Worm (Caenorhabditis elegans) whole organism, L2 larva: ENCODE data around the gene F46C3.7.
A peak's percentile ranks its signal among the peaks of the same experiment; 100 is the strongest.

Experiments used
- C34F6.9 ChIP-seq: fragments of 150-350 bp; optimal IDR thresholded peaks from 2 replicates; lab custom pipeline; 2014; ENCODE audit warnings: missing biosample characterization, missing genetic modification characterization
- F13H6.1 ChIP-seq: sonication (generic microtip); optimal IDR thresholded peaks from 2 replicates; lab custom pipeline; 2016; ENCODE audit warnings: missing genetic modification characterization, missing compliant biosample characterization
- R02D3.7 ChIP-seq: fragments of 150-350 bp; optimal IDR thresholded peaks from 2 replicates; lab custom pipeline; 2014; ENCODE audit warnings: missing biosample characterization, missing genetic modification characterization
- Y55F3AM.14 ChIP-seq: fragments of 200-800 bp; sonication (Bioruptor generic); optimal IDR thresholded peaks from 2 replicates; lab custom pipeline; 2018; ENCODE audit warnings: mild to moderate bottlenecking, missing genetic modification characterization, missing compliant biosample characterization
- ZK546.5 ChIP-seq: sonication (generic microtip); optimal IDR thresholded peaks from 2 replicates; lab custom pipeline; 2017; ENCODE audit warnings: missing biosample characterization, missing genetic modification characterization
- aly-2 ChIP-seq: fragments of 150-350 bp; optimal IDR thresholded peaks from 2 replicates; lab custom pipeline; 2014; ENCODE audit warnings: missing biosample characterization, missing genetic modification characterization
- ama-1 ChIP-seq: fragments of 150-350 bp; optimal IDR thresholded peaks from 2 replicates; lab custom pipeline; 2018; ENCODE audit warnings: inconsistent platforms
- blmp-1 ChIP-seq: sonication (generic microtip); optimal IDR thresholded peaks from 2 replicates; lab custom pipeline; 2017; ENCODE audit warnings: missing genetic modification characterization, mild to moderate bottlenecking, missing compliant biosample characterization, antibody characterized with exemption, moderate library complexity; ENCODE audit not compliant: insufficient read depth
- ceh-16 ChIP-seq: fragments of 150-350 bp; optimal IDR thresholded peaks from 2 replicates; lab custom pipeline; 2014; ENCODE audit warnings: missing biosample characterization, missing genetic modification characterization
- ceh-82 ChIP-seq: fragments of 150-350 bp; optimal IDR thresholded peaks from 2 replicates; lab custom pipeline; 2014; ENCODE audit warnings: missing biosample characterization, missing genetic modification characterization
- crh-2 ChIP-seq: sonication (generic microtip); optimal IDR thresholded peaks from 2 replicates; lab custom pipeline; 2017; ENCODE audit warnings: missing biosample characterization, missing genetic modification characterization
- elt-1 ChIP-seq: fragments of 150-350 bp; optimal IDR thresholded peaks from 2 replicates; lab custom pipeline; 2014; ENCODE audit warnings: missing biosample characterization, missing genetic modification characterization
- elt-3 ChIP-seq: sonication (generic microtip); optimal IDR thresholded peaks from 2 replicates; lab custom pipeline; 2017; ENCODE audit warnings: missing biosample characterization, missing genetic modification characterization
- fos-1 ChIP-seq: fragments of 150-350 bp; optimal IDR thresholded peaks from 2 replicates; lab custom pipeline; 2014; ENCODE audit warnings: missing biosample characterization, missing genetic modification characterization
- gmeb-1 ChIP-seq: fragments of 150-350 bp; optimal IDR thresholded peaks from 2 replicates; lab custom pipeline; 2014; ENCODE audit warnings: missing biosample characterization, missing genetic modification characterization
- lin-13 ChIP-seq: fragments of 150-350 bp; optimal IDR thresholded peaks from 2 replicates; lab custom pipeline; 2014; ENCODE audit warnings: missing biosample characterization, missing genetic modification reagents, missing genetic modification characterization
- lin-39 ChIP-seq: fragments of 150-350 bp; optimal IDR thresholded peaks from 2 replicates; lab custom pipeline; 2014; ENCODE audit warnings: missing biosample characterization, missing genetic modification reagents, missing genetic modification characterization
- lsy-2 ChIP-seq, 2 experiments: fragments of 150-350 bp in 1 of 2; sonication (generic microtip) in 1 of 2; optimal IDR thresholded peaks; 2 replicates each; lab custom pipeline; 2014 to 2017; ENCODE audit warnings: missing biosample characterization in 2 of 2, missing genetic modification characterization in 2 of 2
- mab-5 ChIP-seq: fragments of 150-350 bp; optimal IDR thresholded peaks from 2 replicates; lab custom pipeline; 2014; ENCODE audit warnings: missing biosample characterization, missing genetic modification characterization
- mbf-1 ChIP-seq: sonication (generic microtip); optimal IDR thresholded peaks from 2 replicates; lab custom pipeline; 2017; ENCODE audit warnings: missing biosample characterization, missing genetic modification characterization
- nhr-10 ChIP-seq: sonication (generic microtip); optimal IDR thresholded peaks from 2 replicates; lab custom pipeline; 2017; ENCODE audit warnings: missing biosample characterization, missing genetic modification characterization
- nhr-11 ChIP-seq: fragments of 150-350 bp; optimal IDR thresholded peaks from 2 replicates; lab custom pipeline; 2014; ENCODE audit warnings: missing biosample characterization, missing genetic modification characterization
- nhr-12 ChIP-seq: fragments of 150-350 bp; optimal IDR thresholded peaks from 2 replicates; lab custom pipeline; 2014; ENCODE audit warnings: missing biosample characterization, missing genetic modification characterization
- nhr-129 ChIP-seq: fragments of 150-350 bp; optimal IDR thresholded peaks from 2 replicates; lab custom pipeline; 2014; ENCODE audit warnings: missing biosample characterization, missing genetic modification characterization
- nhr-21 ChIP-seq: fragments of 150-350 bp; optimal IDR thresholded peaks from 2 replicates; lab custom pipeline; 2014; ENCODE audit warnings: missing biosample characterization, missing genetic modification characterization
- nhr-23 ChIP-seq: fragments of 150-350 bp; optimal IDR thresholded peaks from 2 replicates; lab custom pipeline; 2014; ENCODE audit warnings: missing biosample characterization, missing genetic modification reagents, missing genetic modification characterization
- nhr-237 ChIP-seq: fragments of 150-350 bp; optimal IDR thresholded peaks from 2 replicates; lab custom pipeline; 2014; ENCODE audit warnings: missing biosample characterization, missing genetic modification characterization
- nhr-25 ChIP-seq: fragments of 150-350 bp; sonication (generic microtip); optimal IDR thresholded peaks from 3 replicates; lab custom pipeline; 2014; ENCODE audit warnings: missing biosample characterization, missing genetic modification characterization
- nhr-6 ChIP-seq: fragments of 150-350 bp; optimal IDR thresholded peaks from 2 replicates; lab custom pipeline; 2014; ENCODE audit warnings: missing biosample characterization, missing genetic modification characterization
- nhr-77 ChIP-seq: fragments of 150-350 bp; optimal IDR thresholded peaks from 2 replicates; lab custom pipeline; 2014; ENCODE audit warnings: missing biosample characterization, missing genetic modification characterization
- peb-1 ChIP-seq: fragments of 150-350 bp; optimal IDR thresholded peaks from 2 replicates; lab custom pipeline; 2014; ENCODE audit warnings: missing biosample characterization, missing genetic modification characterization
- sem-4 ChIP-seq: fragments of 150-350 bp; optimal IDR thresholded peaks from 2 replicates; lab custom pipeline; 2014; ENCODE audit warnings: missing biosample characterization, missing genetic modification reagents, missing genetic modification characterization
- skn-1 ChIP-seq: sonication (generic microtip); optimal IDR thresholded peaks from 2 replicates; lab custom pipeline; 2017; ENCODE audit warnings: missing biosample characterization, missing genetic modification characterization
- sma-3 ChIP-seq: sonication (generic microtip); optimal IDR thresholded peaks from 2 replicates; lab custom pipeline; 2016; ENCODE audit warnings: missing genetic modification reagents, missing genetic modification characterization, missing compliant biosample characterization
- unc-62 ChIP-seq: fragments of 150-350 bp; optimal IDR thresholded peaks from 2 replicates; lab custom pipeline; 2014; ENCODE audit warnings: missing biosample characterization, missing genetic modification reagents, missing genetic modification characterization
- zag-1 ChIP-seq: fragments of 150-350 bp; optimal IDR thresholded peaks from 2 replicates; lab custom pipeline; 2014; ENCODE audit warnings: missing biosample characterization, missing genetic modification characterization
- ztf-1 ChIP-seq: fragments of 200-800 bp; sonication (Bioruptor generic); conservative IDR thresholded peaks from 2 replicates; pipeline ENCODE4 v1.3.6; 2022; ENCODE audit warnings: missing genetic modification characterization, missing compliant biosample characterization
- ztf-4 ChIP-seq: fragments of 150-350 bp; optimal IDR thresholded peaks from 2 replicates; lab custom pipeline; 2014; ENCODE audit warnings: missing biosample characterization, missing genetic modification characterization

F46C3.7 gene

ce11 chrX:11418667-11419066, 21.2 kb upstream of the F46C3.7 start, which contains the start of gene F46C3.2:
Gene F46C3.2 (minus strand): TSS chrX:11418767.
- no peak for TF ChIP-seq ztf-1 (GFP tag; lab: Robert Waterston, UW)
- peak; percentile 52 for TF ChIP-seq fos-1 (tag; lab: Kevin White, UChicago)

- TF ChIP-seq ztf-4 (tag; lab: Kevin White, UChicago): no peak
- peak; percentile 79 for TF ChIP-seq sma-3
- peak; percentile 80 for TF ChIP-seq nhr-25 (tag; lab: Kevin White, UChicago)
- peak; percentile 71 for TF ChIP-seq blmp-1 (tag; lab: Kevin White, UChicago)
- TF ChIP-seq nhr-11: no peak
Observed at ce11 chrX:11419988-11420387, 19.9 kb upstream of the F46C3.7 start, which contains the start of gene F46C3.6. Gene F46C3.6 (minus strand): TSS chrX:11420074.

- TF ChIP-seq blmp-1 (tag; lab: Kevin White, UChicago) (no peak), sem-4 (tag; lab: Kevin White, UChicago) (no peak), fos-1 (tag; lab: Kevin White, UChicago) (peak; percentile 36), mbf-1 (tag; lab: Kevin White, UChicago) (no peak), ceh-16 (tag; lab: Kevin White, UChicago) (no peak)
- TF ChIP-seq, all 48 proteins: peak for 1
Observed at ce11 chrX:11426647-11427046, 13.2 kb upstream of the F46C3.7 start.

DNA sequence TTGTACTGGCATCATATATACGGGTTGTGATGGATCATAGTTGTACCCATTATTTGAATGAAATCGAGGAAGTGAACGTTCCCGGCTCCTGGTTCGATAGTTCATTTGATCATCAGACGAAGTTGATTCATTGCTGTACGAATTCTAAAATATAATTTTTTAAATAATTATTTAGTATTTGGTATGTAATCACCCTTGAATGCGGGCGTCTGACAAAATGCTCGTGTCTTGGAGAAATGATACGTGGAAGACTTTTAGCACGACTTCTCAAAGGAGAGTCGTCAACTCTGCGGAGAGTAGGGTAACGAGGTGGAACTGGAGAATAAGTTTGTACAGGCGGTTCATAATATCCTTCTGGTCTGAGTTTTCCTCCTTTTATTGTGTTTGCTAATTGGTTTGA, 12.3 kb upstream of the F46C3.7 start:
- TF ChIP-seq R02D3.7 (tag; lab: Kevin White, UChicago): no peak
- no peak for TF ChIP-seq sem-4 (tag; lab: Kevin White, UChicago)
- no peak for TF ChIP-seq ceh-16 (tag; lab: Kevin White, UChicago)
- no peak for TF ChIP-seq nhr-25 (tag; lab: Kevin White, UChicago)
- TF ChIP-seq ama-1 (lab: Kevin White, UChicago): no peak
- TF ChIP-seq lin-13 (GFP tag; lab: Kevin White, UChicago): no peak
- no peak for TF ChIP-seq ztf-1 (GFP tag; lab: Robert Waterston, UW)
- TF ChIP-seq crh-2 (tag; lab: Kevin White, UChicago): no peak
- no peak for TF ChIP-seq elt-3 (tag; lab: Kevin White, UChicago)
- no peak for TF ChIP-seq ceh-82 (tag; lab: Kevin White, UChicago)
- TF ChIP-seq lsy-2 (tag; optimal IDR thresholded peaks at IDR 0.05; lab: Kevin White, UChicago): no peak
- no peak for TF ChIP-seq nhr-6 (tag; lab: Kevin White, UChicago)
- TF ChIP-seq ZK546.5 (tag; lab: Kevin White, UChicago): no peak
- TF ChIP-seq zag-1 (tag; lab: Kevin White, UChicago): no peak
- TF ChIP-seq unc-62: no peak

ce11 chrX:11433488-11433887, 6.4 kb upstream of the F46C3.7 start, which contains the start of gene hum-4:
Gene hum-4 (minus strand): TSS chrX:11433588.
- TF ChIP-seq blmp-1 (tag; lab: Kevin White, UChicago) (no peak), nhr-129 (no peak), lin-13 (GFP tag; lab: Kevin White, UChicago) (no peak)
- TF ChIP-seq, all 48 proteins: peak for 0

DNA sequence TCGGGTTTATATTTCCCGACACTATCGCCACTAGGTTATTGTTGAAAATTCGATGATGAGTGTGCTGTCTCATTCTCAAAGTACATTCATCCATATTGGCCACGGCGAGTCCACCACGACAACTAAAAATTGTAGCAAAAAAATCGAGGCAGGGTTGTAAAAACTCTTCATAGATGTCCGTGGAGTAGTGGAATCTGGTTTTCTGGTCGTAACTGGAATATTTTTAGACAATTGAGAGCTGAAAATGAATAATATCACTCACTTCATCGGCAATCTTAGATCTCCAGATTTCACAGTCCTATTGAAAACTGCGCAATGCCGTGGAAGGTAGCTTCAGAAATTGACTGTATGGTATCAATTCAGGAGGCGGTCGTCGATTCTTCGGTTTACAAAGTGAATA, 4.4 kb upstream of the F46C3.7 start:
- TF ChIP-seq nhr-21 (tag; lab: Kevin White, UChicago): no peak
- no peak for TF ChIP-seq skn-1
- TF ChIP-seq elt-1 (tag; lab: Kevin White, UChicago): no peak
- no peak for TF ChIP-seq nhr-12 (tag; lab: Kevin White, UChicago)
- no peak for TF ChIP-seq lin-13 (GFP tag; lab: Kevin White, UChicago)
- no peak for TF ChIP-seq nhr-237 (tag; lab: Kevin White, UChicago)
- TF ChIP-seq peb-1 (tag; lab: Kevin White, UChicago): no peak

DNA sequence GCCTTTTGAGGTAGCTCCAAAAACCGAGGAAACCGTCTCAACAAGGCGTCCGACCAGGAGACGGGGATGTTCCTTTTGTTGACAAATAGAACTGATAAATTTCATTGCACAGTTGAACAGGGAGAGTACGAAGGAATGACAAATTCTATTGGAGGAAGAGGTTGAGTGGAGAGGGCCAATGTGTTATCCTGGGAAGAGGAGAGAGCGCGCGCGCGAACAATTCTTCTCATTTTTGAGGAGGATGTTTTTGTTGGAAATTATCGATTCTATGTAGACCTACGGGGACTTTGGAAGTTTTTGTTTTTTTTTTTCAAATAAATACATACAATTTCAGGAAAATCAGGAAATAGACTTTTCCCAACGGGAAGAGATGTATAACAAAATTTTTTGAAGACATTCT, 2.1 kb upstream of the F46C3.7 start:
- no peak for TF ChIP-seq skn-1
- no peak for TF ChIP-seq gmeb-1 (tag; lab: Kevin White, UChicago)
- TF ChIP-seq ceh-16 (tag; lab: Kevin White, UChicago): no peak
- TF ChIP-seq nhr-129: no peak
- no peak for TF ChIP-seq elt-1 (tag; lab: Kevin White, UChicago)
- TF ChIP-seq nhr-23 (tag; lab: Kevin White, UChicago): no peak
- TF ChIP-seq mbf-1 (tag; lab: Kevin White, UChicago): no peak
- no peak for TF ChIP-seq ztf-4 (tag; lab: Kevin White, UChicago)
- TF ChIP-seq F13H6.1 (tag; lab: Kevin White, UChicago): no peak
- no peak for TF ChIP-seq aly-2
- no peak for TF ChIP-seq blmp-1 (tag; lab: Kevin White, UChicago)
- no peak for TF ChIP-seq Y55F3AM.14 (GFP tag; lab: Kevin White, UChicago)
- TF ChIP-seq lin-39: no peak
- TF ChIP-seq nhr-77: no peak
- no peak for TF ChIP-seq C34F6.9
- no peak for TF ChIP-seq nhr-10 (tag; lab: Kevin White, UChicago)
- TF ChIP-seq nhr-6 (tag; lab: Kevin White, UChicago): no peak
- TF ChIP-seq R02D3.7 (tag; lab: Kevin White, UChicago): no peak
- no peak for TF ChIP-seq mab-5
